Worm (Caenorhabditis elegans): Measurements from ENCODE around the gene F41G3.3.
A peak's percentile ranks its signal among the peaks of the same experiment; 100 is the strongest.

Gene F41G3.3

DNA sequence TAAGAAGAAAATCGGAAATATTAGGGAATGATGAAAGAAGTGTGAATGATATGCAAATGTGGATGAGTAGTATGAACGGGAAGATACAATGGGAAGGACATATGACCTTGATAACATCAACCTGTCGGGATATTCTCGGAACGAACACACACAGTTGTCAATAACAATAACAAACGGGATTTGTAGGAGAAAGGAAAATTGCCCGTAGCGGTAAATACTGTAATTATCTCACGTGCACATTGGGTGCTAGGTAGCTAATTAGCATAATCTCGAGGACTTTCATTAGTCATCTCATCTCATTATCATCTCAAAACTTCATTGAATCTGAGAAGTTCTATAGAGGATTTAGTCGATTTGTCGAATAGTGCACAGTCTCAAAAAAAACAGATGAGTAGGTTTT lies 43.3 kb upstream of the F41G3.3 start:
- TF ChIP-seq tbx-11 (GFP tag; IDR thresholded peaks at IDR 0.05), result no peak
- no peak for TF ChIP-seq sea-1 (GFP tag; conservative IDR thresholded peaks at IDR 0.05)
- no peak for TF ChIP-seq aly-1 (tag; optimal IDR thresholded peaks at IDR 0.05)
- TF ChIP-seq ets-7 (tag; optimal IDR thresholded peaks at IDR 0.05), result no peak
- TF ChIP-seq tbx-37 (GFP tag; conservative IDR thresholded peaks at IDR 0.05), result no peak
- no peak for TF ChIP-seq hmg-4 (GFP tag; optimal IDR thresholded peaks at IDR 0.05)
- no peak for TF ChIP-seq flt-1 (GFP tag; IDR thresholded peaks at IDR 0.05)
- no peak for TF ChIP-seq scrt-1 (GFP tag; IDR thresholded peaks at IDR 0.05)

- TF ChIP-seq ceh-36 (tag; optimal IDR thresholded peaks at IDR 0.05) (no peak), F13C5.2 (tag; optimal IDR thresholded peaks at IDR 0.05) (no peak), ets-7 (tag; optimal IDR thresholded peaks at IDR 0.05) (no peak), flt-1 (GFP tag; IDR thresholded peaks at IDR 0.05) (no peak), ama-1 (optimal IDR thresholded peaks at IDR 0.05) (no peak), tra-4 (tag; optimal IDR thresholded peaks at IDR 0.05) (no peak), hmg-4 (GFP tag; optimal IDR thresholded peaks at IDR 0.05) (no peak), hnd-1 (tag; optimal IDR thresholded peaks at IDR 0.05) (no peak), pes-1 (GFP tag; IDR thresholded peaks at IDR 0.05) (no peak), B0310.2 (tag; optimal IDR thresholded peaks at IDR 0.05) (no peak), sea-1 (GFP tag; conservative IDR thresholded peaks at IDR 0.05) (no peak), tbx-11 (GFP tag; IDR thresholded peaks at IDR 0.05) (no peak), hmbx-1 (tag; optimal IDR thresholded peaks at IDR 0.05) (no peak), scrt-1 (GFP tag; IDR thresholded peaks at IDR 0.05) (no peak), aly-1 (tag; optimal IDR thresholded peaks at IDR 0.05) (no peak), ceh-13 (GFP tag; optimal IDR thresholded peaks at IDR 0.05) (no peak)
Observed at ce11 chrII:6713832-6714342, 42.4 kb upstream of the F41G3.3 start, which contains the start of gene dpy-2. dpy-2 (plus strand) TSS chrII:6714292.

DNA sequence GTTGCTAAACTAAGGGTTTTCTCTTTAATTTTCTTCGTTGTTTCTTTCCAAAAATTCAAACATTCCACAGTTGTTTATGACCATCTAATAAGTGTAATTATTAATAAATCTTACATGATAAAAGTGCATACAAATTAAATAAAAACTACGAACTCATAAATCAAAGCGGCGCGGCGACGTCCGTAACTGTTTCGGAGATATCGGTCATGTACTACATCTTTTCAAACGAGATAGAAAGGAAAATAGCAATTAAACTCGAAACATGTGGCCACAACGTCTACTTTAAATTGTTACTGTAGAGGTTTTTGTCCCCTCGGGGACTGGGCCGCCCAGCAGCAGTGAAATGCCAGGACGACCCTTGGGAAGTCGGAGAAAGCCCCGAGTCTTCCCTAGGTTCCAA lies 40.5 kb upstream of the F41G3.3 start:
- TF ChIP-seq tra-4 (tag; optimal IDR thresholded peaks at IDR 0.05), result no peak
- TF ChIP-seq aly-1 (tag; optimal IDR thresholded peaks at IDR 0.05), result no peak
- TF ChIP-seq ama-1 (optimal IDR thresholded peaks at IDR 0.05), result no peak
- TF ChIP-seq hnd-1 (tag; optimal IDR thresholded peaks at IDR 0.05), result no peak
- TF ChIP-seq B0310.2 (tag; optimal IDR thresholded peaks at IDR 0.05), result no peak
- no peak for TF ChIP-seq pes-1 (GFP tag; IDR thresholded peaks at IDR 0.05)
- TF ChIP-seq ceh-36 (tag; optimal IDR thresholded peaks at IDR 0.05), result no peak
- TF ChIP-seq F13C5.2 (tag; optimal IDR thresholded peaks at IDR 0.05), result no peak
- TF ChIP-seq sea-1 (GFP tag; conservative IDR thresholded peaks at IDR 0.05), result no peak
- no peak for TF ChIP-seq ceh-13 (GFP tag; optimal IDR thresholded peaks at IDR 0.05)
- no peak for TF ChIP-seq hmbx-1 (tag; optimal IDR thresholded peaks at IDR 0.05)
- TF ChIP-seq tbx-37 (GFP tag; conservative IDR thresholded peaks at IDR 0.05), result no peak
- TF ChIP-seq flt-1 (GFP tag; IDR thresholded peaks at IDR 0.05), result no peak
- TF ChIP-seq scrt-1 (GFP tag; IDR thresholded peaks at IDR 0.05), result no peak
- no peak for TF ChIP-seq tbx-11 (GFP tag; IDR thresholded peaks at IDR 0.05)
- no peak for TF ChIP-seq hmg-4 (GFP tag; optimal IDR thresholded peaks at IDR 0.05)
- no peak for TF ChIP-seq ets-7 (tag; optimal IDR thresholded peaks at IDR 0.05)

DNA sequence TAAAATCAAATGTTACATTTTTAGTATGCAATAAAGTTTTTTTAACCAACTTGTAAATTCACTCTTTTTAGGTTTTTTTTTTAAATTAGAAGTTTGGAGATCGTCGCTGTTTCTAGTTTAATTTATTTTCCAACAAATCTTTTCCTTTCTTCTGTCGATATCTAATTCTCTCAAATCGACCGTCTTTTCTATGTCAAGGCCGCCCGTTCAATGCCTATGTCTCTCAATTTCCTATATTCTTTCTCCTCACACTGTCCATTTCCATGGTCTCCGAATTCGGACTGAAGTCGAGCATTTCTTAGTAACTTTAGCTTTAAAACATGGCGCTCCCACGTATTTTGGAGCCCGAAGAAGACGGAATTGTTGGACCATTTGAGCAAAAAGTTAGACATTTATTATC lies 39.7 kb upstream of the F41G3.3 start, which contains the start of the genes T14B4.5 and T14B4.20:
Gene T14B4.5, plus strand, starts transcription at position 226 of the 400 bp plus-strand sequence.
Gene T14B4.20, plus strand, starts transcription at position 264 of the 400 bp plus-strand sequence.
- no peak for TF ChIP-seq ceh-13 (GFP tag; optimal IDR thresholded peaks at IDR 0.05)
- no peak for TF ChIP-seq scrt-1 (GFP tag; IDR thresholded peaks at IDR 0.05)
- TF ChIP-seq B0310.2 (tag; optimal IDR thresholded peaks at IDR 0.05), result no peak

DNA sequence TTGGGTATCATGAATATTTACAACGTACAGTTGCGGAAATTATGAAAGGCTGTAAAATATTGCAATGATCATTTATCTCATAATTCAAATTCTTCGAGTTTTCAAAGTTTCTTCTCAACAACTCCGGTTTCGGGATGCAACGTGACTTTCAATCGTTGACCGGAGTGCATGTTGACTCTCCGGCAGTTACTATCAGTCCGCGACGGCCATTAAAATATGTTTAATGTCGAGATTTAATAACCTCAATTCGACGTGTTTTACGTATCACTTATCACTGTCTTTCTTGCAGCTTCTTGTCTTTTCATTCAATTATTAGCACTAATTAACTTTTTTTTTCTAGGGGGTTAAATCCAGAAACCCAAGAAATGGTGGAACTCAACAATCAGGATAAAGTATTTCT lies 38.1 kb upstream of the F41G3.3 start, which contains the start of gene tsp-10:
Gene tsp-10, plus strand, starts transcription at position 366 of the 400 bp plus-strand sequence.
- no peak for TF ChIP-seq tbx-37 (GFP tag; conservative IDR thresholded peaks at IDR 0.05)
- TF ChIP-seq hnd-1 (tag; optimal IDR thresholded peaks at IDR 0.05), result no peak
- no peak for TF ChIP-seq flt-1 (GFP tag; IDR thresholded peaks at IDR 0.05)

DNA sequence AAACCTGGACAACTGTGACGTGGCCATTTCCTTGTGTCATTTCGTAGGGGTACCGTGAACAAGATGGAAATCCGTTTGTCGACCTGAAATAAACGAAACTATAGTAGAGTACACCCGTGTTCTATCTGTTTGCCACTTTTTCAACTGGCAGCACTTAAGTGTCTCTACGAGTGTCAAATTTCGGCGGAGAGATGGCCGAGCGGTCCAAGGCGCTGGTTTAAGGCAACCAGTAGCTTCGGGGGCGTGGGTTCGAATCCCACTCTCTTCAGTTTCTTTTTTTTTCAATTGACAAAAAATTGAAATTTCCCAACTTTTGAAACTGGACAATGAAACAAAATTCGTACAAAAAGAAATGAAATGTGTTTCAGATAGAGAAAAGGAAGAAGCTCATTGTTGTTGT lies 34.8 kb upstream of the F41G3.3 start:
- no peak for TF ChIP-seq scrt-1 (GFP tag; IDR thresholded peaks at IDR 0.05)
- TF ChIP-seq flt-1 (GFP tag; IDR thresholded peaks at IDR 0.05), result 0 out of 2 replicates have a peak, but pooled peaks have one; percentile 14
- TF ChIP-seq ama-1 (optimal IDR thresholded peaks at IDR 0.05), result no peak
- TF ChIP-seq sea-1 (GFP tag; conservative IDR thresholded peaks at IDR 0.05), result no peak; the same call in 1 of the 2 replicates
- TF ChIP-seq tra-4 (tag; optimal IDR thresholded peaks at IDR 0.05), result no peak
- peak; percentile 2 for TF ChIP-seq hnd-1 (tag; optimal IDR thresholded peaks at IDR 0.05)
- no peak for TF ChIP-seq ceh-13 (GFP tag; optimal IDR thresholded peaks at IDR 0.05)
- TF ChIP-seq B0310.2 (tag; optimal IDR thresholded peaks at IDR 0.05), result no peak
- TF ChIP-seq aly-1 (tag; optimal IDR thresholded peaks at IDR 0.05), result no peak
- TF ChIP-seq ets-7 (tag; optimal IDR thresholded peaks at IDR 0.05), result no peak
- TF ChIP-seq hmg-4 (GFP tag; optimal IDR thresholded peaks at IDR 0.05), result peak; percentile 36
- TF ChIP-seq ceh-36 (tag; optimal IDR thresholded peaks at IDR 0.05), result no peak
- TF ChIP-seq F13C5.2 (tag; optimal IDR thresholded peaks at IDR 0.05), result peak; percentile 3
- peak; percentile 62 for TF ChIP-seq tbx-37 (GFP tag; conservative IDR thresholded peaks at IDR 0.05)
- 0 out of 2 replicates have a peak, but pooled peaks have one; percentile 49 for TF ChIP-seq tbx-11 (GFP tag; IDR thresholded peaks at IDR 0.05)
- peak; percentile 68 for TF ChIP-seq pes-1 (GFP tag; IDR thresholded peaks at IDR 0.05)
- TF ChIP-seq hmbx-1 (tag; optimal IDR thresholded peaks at IDR 0.05), result no peak

ce11 chrII:6726814-6727213 lies 29.5 kb upstream of the F41G3.3 start:
- TF ChIP-seq F13C5.2 (tag; optimal IDR thresholded peaks at IDR 0.05) (no peak), pes-1 (GFP tag; IDR thresholded peaks at IDR 0.05) (no peak), flt-1 (GFP tag; IDR thresholded peaks at IDR 0.05) (no peak), hmg-4 (GFP tag; optimal IDR thresholded peaks at IDR 0.05) (no peak), tra-4 (tag; optimal IDR thresholded peaks at IDR 0.05) (no peak), tbx-37 (GFP tag; conservative IDR thresholded peaks at IDR 0.05) (no peak), sea-1 (GFP tag; conservative IDR thresholded peaks at IDR 0.05) (no peak), ceh-13 (GFP tag; optimal IDR thresholded peaks at IDR 0.05) (no peak), aly-1 (tag; optimal IDR thresholded peaks at IDR 0.05) (no peak), ceh-36 (tag; optimal IDR thresholded peaks at IDR 0.05) (no peak), scrt-1 (GFP tag; IDR thresholded peaks at IDR 0.05) (no peak), ama-1 (optimal IDR thresholded peaks at IDR 0.05) (no peak), hmbx-1 (tag; optimal IDR thresholded peaks at IDR 0.05) (no peak), B0310.2 (tag; optimal IDR thresholded peaks at IDR 0.05) (no peak)

Data from whole organism, early embryonic.